Worm (Caenorhabditis elegans) whole organism, L3 larva: ENCODE measurements around the gene C49G7.12.

Experiments used
- R02D3.7 ChIP-seq: fragments of 150-350 bp; optimal IDR thresholded peaks from 2 replicates; lab custom pipeline; 2014; ENCODE audit warnings: missing biosample characterization, missing genetic modification characterization
- ceh-82 ChIP-seq: fragments of 150-350 bp; optimal IDR thresholded peaks from 2 replicates; lab custom pipeline; 2014; ENCODE audit warnings: missing biosample characterization, missing genetic modification characterization
- ceh-9 ChIP-seq: sonication (generic microtip); optimal IDR thresholded peaks from 2 replicates; lab custom pipeline; 2018; ENCODE audit warnings: missing biosample characterization, missing genetic modification characterization
- daf-12 ChIP-seq: fragments of 150-350 bp; optimal IDR thresholded peaks from 2 replicates; lab custom pipeline; 2014; ENCODE audit warnings: missing biosample characterization, missing genetic modification reagents, missing genetic modification characterization
- elt-2 ChIP-seq: sonication (generic microtip); optimal IDR thresholded peaks from 2 replicates; lab custom pipeline; 2016; ENCODE audit warnings: missing genetic modification reagents, mild to moderate bottlenecking, missing genetic modification characterization, missing compliant biosample characterization
- fkh-10 ChIP-seq: sonication (generic microtip); optimal IDR thresholded peaks from 2 replicates; lab custom pipeline; 2017; ENCODE audit warnings: missing biosample characterization, missing genetic modification reagents, missing genetic modification characterization
- fos-1 ChIP-seq: fragments of 150-350 bp; optimal IDR thresholded peaks from 2 replicates; lab custom pipeline; 2014; ENCODE audit warnings: missing biosample characterization, missing genetic modification characterization
- lsy-12 ChIP-seq: sonication (generic microtip); optimal IDR thresholded peaks from 2 replicates; lab custom pipeline; 2016; ENCODE audit warnings: mild to moderate bottlenecking, missing genetic modification characterization, missing compliant biosample characterization
- nfya-1 ChIP-seq: sonication (generic microtip); optimal IDR thresholded peaks from 2 replicates; lab custom pipeline; 2017; ENCODE audit warnings: missing genetic modification characterization, mild to moderate bottlenecking, missing compliant biosample characterization, antibody characterized with exemption, moderate library complexity; ENCODE audit not compliant: insufficient read depth
- nhr-77 ChIP-seq: fragments of 150-350 bp; optimal IDR thresholded peaks from 2 replicates; lab custom pipeline; 2014; ENCODE audit warnings: missing biosample characterization, missing genetic modification characterization
- pha-4 ChIP-seq: fragments of 150-350 bp; optimal IDR thresholded peaks from 2 replicates; lab custom pipeline; 2014; ENCODE audit warnings: missing biosample characterization, missing genetic modification reagents, missing genetic modification characterization
- unc-39 ChIP-seq: sonication (generic microtip); optimal IDR thresholded peaks from 4 replicates; lab custom pipeline; 2017; ENCODE audit warnings: missing biosample characterization, missing genetic modification characterization
- zag-1 ChIP-seq: fragments of 150-350 bp; optimal IDR thresholded peaks from 2 replicates; lab custom pipeline; 2014; ENCODE audit warnings: missing biosample characterization, missing genetic modification characterization

- TF ChIP-seq elt-2 (tag; lab: Kevin White, UChicago): no peak
- TF ChIP-seq ceh-82 (tag; lab: Kevin White, UChicago): no peak
- TF ChIP-seq fos-1 (tag; lab: Kevin White, UChicago): no peak
- no peak for TF ChIP-seq daf-12 (tag; lab: Kevin White, UChicago)
- TF ChIP-seq nhr-77 (tag; lab: Kevin White, UChicago): no peak
- TF ChIP-seq unc-39 (tag; lab: Kevin White, UChicago): no peak
- TF ChIP-seq R02D3.7 (tag; lab: Kevin White, UChicago): no peak
- no peak for TF ChIP-seq fkh-10 (GFP tag; lab: Kevin White, UChicago)
- TF ChIP-seq ceh-9: no peak
- TF ChIP-seq nfya-1 (tag; lab: Kevin White, UChicago): no peak
- TF ChIP-seq pha-4 (tag; lab: Kevin White, UChicago): no peak
- TF ChIP-seq lsy-12 (tag; lab: Kevin White, UChicago): no peak
- no peak for TF ChIP-seq zag-1 (tag; lab: Kevin White, UChicago)
These were observed 16.8 kb downstream of the C49G7.12 start, which contains the start of gene djr-1.2 for ce11 chrV:4055025-4055424.
